Worm (Caenorhabditis elegans) whole organism, mixed stage, embryonic: ENCODE results near the gene algn-5.

ENCODE experiments used
- M03D4.4 ChIP-seq: sonication (generic microtip); optimal IDR thresholded peaks from 2 replicates; lab custom pipeline; 2017; ENCODE audit warnings: mild to moderate bottlenecking, missing genetic modification characterization, missing compliant biosample characterization
- ceh-39 ChIP-seq: fragments of 150-350 bp; optimal IDR thresholded peaks from 2 replicates; lab custom pipeline; 2014; ENCODE audit warnings: missing biosample characterization, missing genetic modification characterization
- ceh-43 ChIP-seq: fragments of 200-800 bp; sonication (Bioruptor generic); optimal IDR thresholded peaks from 2 replicates; lab custom pipeline; 2018; ENCODE audit warnings: mild to moderate bottlenecking, missing genetic modification characterization, moderate library complexity, missing compliant biosample characterization
- ceh-83 ChIP-seq: fragments of 200-800 bp; sonication (Bioruptor generic); optimal IDR thresholded peaks from 2 replicates; lab custom pipeline; 2018; ENCODE audit warnings: mild to moderate bottlenecking, missing genetic modification characterization, missing compliant biosample characterization
- cnd-1 ChIP-seq: fragments of 200-800 bp; sonication (Bioruptor generic); optimal IDR thresholded peaks from 2 replicates; lab custom pipeline; 2018; ENCODE audit warnings: mild to moderate bottlenecking, missing genetic modification characterization, missing compliant biosample characterization
- drap-1 ChIP-seq: fragments of 200-800 bp; sonication (Bioruptor generic); optimal IDR thresholded peaks from 3 replicates; lab custom pipeline; 2018; ENCODE audit warnings: mild to moderate bottlenecking, missing genetic modification characterization, missing compliant biosample characterization
- elt-3 ChIP-seq: fragments of 150-350 bp; optimal IDR thresholded peaks from 2 replicates; lab custom pipeline; 2014; ENCODE audit warnings: missing biosample characterization, missing genetic modification characterization
- ham-2 ChIP-seq: fragments of 200-800 bp; sonication (Bioruptor generic); optimal IDR thresholded peaks from 2 replicates; lab custom pipeline; 2018; ENCODE audit warnings: mild to moderate bottlenecking, missing genetic modification characterization, missing compliant biosample characterization
- lin-32 ChIP-seq: fragments of 200-800 bp; sonication (Bioruptor generic); optimal IDR thresholded peaks from 2 replicates; lab custom pipeline; 2018; ENCODE audit warnings: mild to moderate bottlenecking, missing genetic modification characterization, missing compliant biosample characterization
- mls-2 ChIP-seq: sonication (generic microtip); optimal IDR thresholded peaks from 2 replicates; lab custom pipeline; 2016; ENCODE audit warnings: mild to moderate bottlenecking, missing genetic modification characterization, moderate library complexity, missing compliant biosample characterization
- nhr-76 ChIP-seq: sonication (generic microtip); optimal IDR thresholded peaks from 2 replicates; lab custom pipeline; 2017; ENCODE audit warnings: missing biosample characterization, missing genetic modification characterization
- pha-4 ChIP-seq: fragments of 150-350 bp; optimal IDR thresholded peaks from 2 replicates; lab custom pipeline; 2018; ENCODE audit warnings: missing biosample characterization, missing genetic modification reagents, missing genetic modification characterization
- sem-2 ChIP-seq: fragments of 200-800 bp; sonication (Bioruptor generic); optimal IDR thresholded peaks from 2 replicates; lab custom pipeline; 2018; ENCODE audit warnings: mild to moderate bottlenecking, missing genetic modification characterization, missing compliant biosample characterization
- sptf-1 ChIP-seq: sonication (generic microtip); optimal IDR thresholded peaks from 2 replicates; lab custom pipeline; 2017; ENCODE audit warnings: mild to moderate bottlenecking, missing genetic modification characterization, moderate library complexity, missing compliant biosample characterization
- tbx-8 ChIP-seq: fragments of 200-800 bp; sonication (Bioruptor generic); optimal IDR thresholded peaks from 2 replicates; lab custom pipeline; 2018; ENCODE audit warnings: mild to moderate bottlenecking, missing genetic modification characterization, moderate library complexity, missing compliant biosample characterization
- unc-39 ChIP-seq: fragments of 150-350 bp; optimal IDR thresholded peaks from 2 replicates; lab custom pipeline; 2014; ENCODE audit warnings: missing biosample characterization, missing genetic modification characterization
- zip-8 ChIP-seq: fragments of 150-350 bp; optimal IDR thresholded peaks from 2 replicates; lab custom pipeline; 2014; ENCODE audit warnings: missing biosample characterization, missing genetic modification characterization

The algn-5 gene

DNA sequence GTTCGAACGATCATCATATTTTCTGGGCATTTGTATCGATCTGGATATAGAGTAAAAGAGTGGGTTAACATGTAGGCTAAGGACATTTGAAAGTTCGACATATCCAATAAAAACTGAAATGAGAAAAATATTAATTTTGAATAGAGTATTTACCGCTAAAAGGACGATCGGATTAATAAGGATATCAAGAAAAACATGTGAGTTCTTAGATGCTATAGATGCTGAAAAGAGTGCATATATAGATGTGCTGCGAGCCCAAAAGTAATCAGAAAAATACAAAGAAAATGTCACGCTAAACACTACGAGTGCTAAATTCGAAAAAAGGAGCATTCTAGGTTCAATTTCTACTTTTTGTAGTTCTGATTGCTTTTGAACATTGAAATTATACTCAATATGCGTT lies 47.1 kb downstream of the algn-5 start, which contains the start of gene srt-12:
TSS of gene srt-12 (minus strand) at position 101 of the 400 bp plus-strand sequence.
- TF ChIP-seq M03D4.4 (no peak), pha-4 (tag; lab: Kevin White, UChicago) (no peak), mls-2 (tag; lab: Kevin White, UChicago) (no peak), sptf-1 (no peak), lin-32 (GFP tag; lab: Kevin White, UChicago) (no peak), ceh-43 (GFP tag; lab: Kevin White, UChicago) (no peak), tbx-8 (GFP tag; lab: Kevin White, UChicago) (no peak), cnd-1 (tag; lab: Kevin White, UChicago) (no peak), ceh-83 (GFP tag; lab: Kevin White, UChicago) (no peak), ceh-39 (tag; lab: Kevin White, UChicago) (no peak), unc-39 (tag; lab: Kevin White, UChicago) (no peak), elt-3 (tag; lab: Kevin White, UChicago) (no peak), zip-8 (tag; lab: Kevin White, UChicago) (no peak), ham-2 (no peak)

DNA sequence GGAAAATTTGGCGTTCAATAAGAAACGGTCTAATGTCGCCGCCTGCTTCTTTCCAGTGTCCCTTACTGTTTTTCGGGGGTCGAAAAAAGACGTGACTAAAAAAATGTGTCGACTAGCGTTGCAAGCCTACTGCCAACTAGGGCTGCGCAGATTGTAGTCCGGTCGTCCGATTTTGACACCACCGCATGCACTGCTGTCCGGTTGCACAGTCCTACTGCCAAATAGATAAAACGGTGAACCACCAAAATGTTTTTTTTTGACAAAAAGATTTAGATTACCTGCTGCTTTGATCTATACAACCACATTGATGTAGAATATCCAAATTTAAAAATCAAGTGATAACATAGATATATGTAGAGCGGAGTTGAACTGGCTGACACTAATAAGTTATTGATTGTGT lies 53.0 kb downstream of the algn-5 start:
- TF ChIP-seq ceh-39 (tag; lab: Kevin White, UChicago) (no peak), drap-1 (GFP tag; lab: Kevin White, UChicago) (no peak), sem-2 (GFP tag; lab: Kevin White, UChicago) (no peak), sptf-1 (no peak), ham-2 (no peak), nhr-76 (tag; lab: Kevin White, UChicago) (no peak), mls-2 (tag; lab: Kevin White, UChicago) (no peak), lin-32 (GFP tag; lab: Kevin White, UChicago) (no peak)
